Worm (Caenorhabditis elegans) whole organism, young adult: Measurements from ENCODE around the gene str-20.

Source experiments
- B0019.2 ChIP-seq: fragments of 200-800 bp; sonication (Bioruptor generic); conservative IDR thresholded peaks from 2 replicates; pipeline ENCODE4 v1.3.6; 2022; ENCODE audit warnings: missing genetic modification reagents, missing genetic modification characterization, missing compliant biosample characterization
- B0261.1 ChIP-seq: sonication (generic microtip); optimal IDR thresholded peaks from 2 replicates; lab custom pipeline; 2016; ENCODE audit warnings: mild to moderate bottlenecking, missing genetic modification characterization, moderate library complexity, missing compliant biosample characterization
- B0336.3 ChIP-seq: fragments of 200-800 bp; sonication (Bioruptor generic); IDR thresholded peaks from 2 replicates; pipeline ENCODE4 v1.3.6; 2022; ENCODE audit warnings: missing genetic modification characterization, missing compliant biosample characterization
- C06A6.2 ChIP-seq: fragments of 200-800 bp; sonication (Bioruptor generic); conservative IDR thresholded peaks from 2 replicates; pipeline ENCODE4 v1.3.6; 2022; ENCODE audit warnings: missing genetic modification characterization, missing compliant biosample characterization
- D2030.7 ChIP-seq: fragments of 200-800 bp; sonication (Bioruptor generic); IDR thresholded peaks from 2 replicates; pipeline ENCODE4 v1.3.6; 2022; ENCODE audit warnings: missing genetic modification reagents, missing genetic modification characterization, missing compliant biosample characterization
- F39B2.1 ChIP-seq: fragments of 200-800 bp; sonication (Bioruptor generic); IDR thresholded peaks from 2 replicates; pipeline ENCODE4 v1.3.6; 2022; ENCODE audit warnings: missing genetic modification reagents, missing genetic modification characterization, missing compliant biosample characterization
- F49E8.2 ChIP-seq: sonication (generic microtip); optimal IDR thresholded peaks from 3 replicates; lab custom pipeline; 2017; ENCODE audit warnings: missing genetic modification characterization, mild to moderate bottlenecking, missing compliant biosample characterization, antibody characterized with exemption, moderate library complexity; ENCODE audit not compliant: insufficient read depth
- F55B11.4 ChIP-seq: sonication (generic microtip); optimal IDR thresholded peaks from 2 replicates; lab custom pipeline; 2016; ENCODE audit warnings: missing compliant biosample characterization, missing genetic modification characterization, borderline replicate concordance; ENCODE audit not compliant: insufficient read depth
- F57A8.1 ChIP-seq: fragments of 200-800 bp; sonication (Bioruptor generic); optimal IDR thresholded peaks from 2 replicates; lab custom pipeline; 2018; ENCODE audit warnings: mild to moderate bottlenecking, missing genetic modification characterization, moderate library complexity, missing compliant biosample characterization
- F57C9.4 ChIP-seq: sonication (generic microtip); optimal IDR thresholded peaks from 2 replicates; lab custom pipeline; 2017; ENCODE audit warnings: mild to moderate bottlenecking, missing genetic modification characterization, missing compliant biosample characterization
- K11D2.4 ChIP-seq: fragments of 200-800 bp; sonication (Bioruptor generic); IDR thresholded peaks from 2 replicates; pipeline ENCODE4 v1.3.6; 2022; ENCODE audit warnings: missing genetic modification reagents, missing genetic modification characterization, missing compliant biosample characterization
- K12H6.12 ChIP-seq: fragments of 200-800 bp; sonication (Bioruptor generic); optimal IDR thresholded peaks from 2 replicates; lab custom pipeline; 2018; ENCODE audit warnings: mild to moderate bottlenecking, missing genetic modification characterization, missing compliant biosample characterization
- ZK185.1 ChIP-seq: sonication (generic microtip); optimal IDR thresholded peaks from 2 replicates; lab custom pipeline; 2016; ENCODE audit warnings: mild to moderate bottlenecking, missing genetic modification characterization, missing compliant biosample characterization; ENCODE audit not compliant: poor library complexity, severe bottlenecking
- athp-1 ChIP-seq: sonication (generic microtip); optimal IDR thresholded peaks from 2 replicates; lab custom pipeline; 2017; ENCODE audit warnings: mild to moderate bottlenecking, missing genetic modification characterization, missing compliant biosample characterization
- bed-1 ChIP-seq: fragments of 200-800 bp; sonication (Bioruptor generic); IDR thresholded peaks from 2 replicates; pipeline ENCODE4 v1.3.6; 2022; ENCODE audit warnings: missing genetic modification reagents, missing genetic modification characterization, missing compliant biosample characterization
- bed-2 ChIP-seq: fragments of 200-800 bp; sonication (Bioruptor generic); IDR thresholded peaks from 2 replicates; pipeline ENCODE4 v1.3.6; 2022; ENCODE audit warnings: missing genetic modification reagents, missing genetic modification characterization, missing compliant biosample characterization
- ceh-58 ChIP-seq: fragments of 200-800 bp; sonication (Bioruptor generic); IDR thresholded peaks from 2 replicates; pipeline ENCODE4 v1.3.6; 2022; ENCODE audit warnings: missing genetic modification characterization, missing compliant biosample characterization
- ceh-79 ChIP-seq: sonication (generic microtip); optimal IDR thresholded peaks from 2 replicates; lab custom pipeline; 2017; ENCODE audit warnings: mild to moderate bottlenecking, missing genetic modification characterization, missing compliant biosample characterization
- chd-7 ChIP-seq: sonication (generic microtip); optimal IDR thresholded peaks from 2 replicates; lab custom pipeline; 2016; ENCODE audit warnings: mild to moderate bottlenecking, missing genetic modification characterization, moderate library complexity, missing compliant biosample characterization
- die-1 ChIP-seq: sonication (generic microtip); optimal IDR thresholded peaks from 2 replicates; lab custom pipeline; 2016; ENCODE audit warnings: missing genotype, mild to moderate bottlenecking, missing genetic modification characterization, missing compliant biosample characterization
- dox-1 ChIP-seq: fragments of 200-800 bp; sonication (Bioruptor generic); IDR thresholded peaks from 2 replicates; pipeline ENCODE4 v1.3.6; 2022; ENCODE audit warnings: missing genetic modification reagents, missing genetic modification characterization, missing compliant biosample characterization
- dpl-1 ChIP-seq: fragments of 150-350 bp; optimal IDR thresholded peaks from 2 replicates; lab custom pipeline; 2014; ENCODE audit warnings: missing biosample characterization, missing genetic modification reagents, missing genetic modification characterization
- efl-1 ChIP-seq: fragments of 150-350 bp; optimal IDR thresholded peaks from 2 replicates; lab custom pipeline; 2014; ENCODE audit warnings: missing biosample characterization, missing genetic modification reagents, missing genetic modification characterization
- egrh-3 ChIP-seq: fragments of 200-800 bp; sonication (Bioruptor generic); IDR thresholded peaks from 2 replicates; pipeline ENCODE4 v1.3.6; 2022; ENCODE audit warnings: missing genetic modification reagents, missing genetic modification characterization, missing compliant biosample characterization
- ekl-4 ChIP-seq: fragments of 200-800 bp; sonication (Bioruptor generic); IDR thresholded peaks from 2 replicates; pipeline ENCODE4 v1.3.6; 2022; ENCODE audit warnings: missing genetic modification reagents, missing genetic modification characterization, missing compliant biosample characterization
- ets-4 ChIP-seq: fragments of 200-800 bp; sonication (Bioruptor generic); optimal IDR thresholded peaks from 2 replicates; lab custom pipeline; 2018; ENCODE audit warnings: mild to moderate bottlenecking, missing genetic modification characterization, missing compliant biosample characterization
- fkh-3 ChIP-seq: sonication (generic microtip); optimal IDR thresholded peaks from 2 replicates; lab custom pipeline; 2016; ENCODE audit warnings: mild to moderate bottlenecking, missing genetic modification characterization, missing compliant biosample characterization
- gei-17 ChIP-seq: fragments of 200-800 bp; sonication (Bioruptor generic); optimal IDR thresholded peaks from 2 replicates; lab custom pipeline; 2018; ENCODE audit warnings: mild to moderate bottlenecking, missing genetic modification characterization, missing compliant biosample characterization
- him-1 ChIP-seq: sonication (generic microtip); optimal IDR thresholded peaks from 2 replicates; lab custom pipeline; 2016; ENCODE audit warnings: missing genotype, missing genetic modification reagents, missing genetic modification characterization, missing compliant biosample characterization
- hsf-1 ChIP-seq: fragments of 200-800 bp; sonication (Bioruptor generic); IDR thresholded peaks from 2 replicates; pipeline ENCODE4 v1.3.6; 2022; ENCODE audit warnings: missing genetic modification reagents, missing genetic modification characterization, missing compliant biosample characterization
- let-526 ChIP-seq: fragments of 200-800 bp; sonication (Bioruptor generic); IDR thresholded peaks from 2 replicates; pipeline ENCODE4 v1.3.6; 2022; ENCODE audit warnings: missing genetic modification reagents, missing genetic modification characterization, missing compliant biosample characterization
- lin-26 ChIP-seq: fragments of 200-800 bp; sonication (Bioruptor generic); IDR thresholded peaks from 2 replicates; pipeline ENCODE4 v1.3.6; 2022; ENCODE audit warnings: missing genetic modification reagents, missing genetic modification characterization, missing compliant biosample characterization
- lin-35 ChIP-seq, 3 experiments: fragments of 150-350 bp in 2 of 3; sonication (generic microtip) in 1 of 3; optimal IDR thresholded peaks; 2 replicates each; lab custom pipeline; 2014 to 2018; ENCODE audit warnings: missing biosample characterization in 3 of 3, missing genetic modification characterization in 3 of 3, missing genetic modification reagents in 3 of 3
- lin-54 ChIP-seq: fragments of 200-800 bp; sonication (Bioruptor generic); optimal IDR thresholded peaks from 2 replicates; lab custom pipeline; 2018; ENCODE audit warnings: mild to moderate bottlenecking, missing genetic modification characterization, missing compliant biosample characterization
- lir-1 ChIP-seq: fragments of 200-800 bp; sonication (Bioruptor generic); conservative IDR thresholded peaks from 2 replicates; pipeline ENCODE4 v1.3.6; 2022; ENCODE audit warnings: missing genetic modification reagents, missing genetic modification characterization, missing compliant biosample characterization
- lsl-1 ChIP-seq: fragments of 200-800 bp; sonication (Bioruptor generic); optimal IDR thresholded peaks from 2 replicates; lab custom pipeline; 2018; ENCODE audit warnings: mild to moderate bottlenecking, missing genetic modification characterization, moderate library complexity, missing compliant biosample characterization
- madf-8 ChIP-seq: fragments of 200-800 bp; sonication (Bioruptor generic); conservative IDR thresholded peaks from 2 replicates; pipeline ENCODE4 v1.3.6; 2022; ENCODE audit warnings: missing genetic modification reagents, missing genetic modification characterization, missing compliant biosample characterization
- mcd-1 ChIP-seq: fragments of 200-800 bp; sonication (Bioruptor generic); IDR thresholded peaks from 2 replicates; pipeline ENCODE4 v1.3.6; 2022; ENCODE audit warnings: missing genetic modification reagents, missing genetic modification characterization, missing compliant biosample characterization
- mes-4 ChIP-seq: sonication (generic microtip); optimal IDR thresholded peaks from 2 replicates; lab custom pipeline; 2016; ENCODE audit warnings: missing genotype, missing genetic modification characterization, missing compliant biosample characterization
- nfya-2 ChIP-seq: fragments of 200-800 bp; sonication (Bioruptor generic); IDR thresholded peaks from 2 replicates; pipeline ENCODE4 v1.3.6; 2022; ENCODE audit warnings: missing genetic modification reagents, missing genetic modification characterization, missing compliant biosample characterization
- nfyb-1 ChIP-seq: fragments of 200-800 bp; sonication (Bioruptor generic); IDR thresholded peaks from 2 replicates; pipeline ENCODE4 v1.3.6; 2022; ENCODE audit warnings: missing genetic modification reagents, missing genetic modification characterization, missing compliant biosample characterization
- pbrm-1 ChIP-seq: fragments of 200-800 bp; sonication (Bioruptor generic); IDR thresholded peaks from 2 replicates; pipeline ENCODE4 v1.3.6; 2022; ENCODE audit warnings: missing genetic modification reagents, missing genetic modification characterization, missing compliant biosample characterization
- pha-4 ChIP-seq: fragments of 150-350 bp; sonication (generic microtip); optimal IDR thresholded peaks from 2 replicates; lab custom pipeline; 2014; ENCODE audit warnings: missing biosample characterization, missing genetic modification reagents, missing genetic modification characterization
- repo-1 ChIP-seq: sonication (generic microtip); optimal IDR thresholded peaks from 2 replicates; lab custom pipeline; 2017; ENCODE audit warnings: mild to moderate bottlenecking, missing genetic modification characterization, missing compliant biosample characterization
- tbp1 ChIP-seq: fragments of 200-800 bp; sonication (Bioruptor generic); optimal IDR thresholded peaks from 2 replicates; lab custom pipeline; 2018; ENCODE audit warnings: mild to moderate bottlenecking, missing genetic modification characterization, missing compliant biosample characterization
- unc-130 ChIP-seq: sonication (generic microtip); optimal IDR thresholded peaks from 2 replicates; lab custom pipeline; 2016; ENCODE audit warnings: missing genetic modification reagents, missing genetic modification characterization, missing compliant biosample characterization
- zfh-2 ChIP-seq: fragments of 200-800 bp; sonication (Bioruptor generic); conservative IDR thresholded peaks from 2 replicates; pipeline ENCODE4 v1.3.6; 2022; ENCODE audit warnings: missing genetic modification reagents, missing genetic modification characterization, missing compliant biosample characterization
- ztf-18 ChIP-seq: sonication (generic microtip); optimal IDR thresholded peaks from 2 replicates; lab custom pipeline; 2016; ENCODE audit warnings: missing genotype, mild to moderate bottlenecking, missing genetic modification characterization, missing compliant biosample characterization
- ztf-3 ChIP-seq: fragments of 200-800 bp; sonication (Bioruptor generic); optimal IDR thresholded peaks from 2 replicates; lab custom pipeline; 2018; ENCODE audit warnings: mild to moderate bottlenecking, missing genetic modification characterization, missing compliant biosample characterization

The str-20 gene

ce11 chrV:774875-775359, 18.6 kb downstream of the str-20 start, which contains the start of gene srbc-58 (continued):
- no peak for TF ChIP-seq B0261.1 (tag; lab: Kevin White, UChicago)
- TF ChIP-seq F57C9.4, result no peak
- no peak for TF ChIP-seq lin-26
- TF ChIP-seq dpl-1 (GFP tag; lab: Kevin White, UChicago), result peak; percentile 52
- no peak for TF ChIP-seq chd-7
- TF ChIP-seq ekl-4 (GFP tag; lab: Robert Waterston, UW), result peak; percentile 78
- no peak for TF ChIP-seq ztf-3 (GFP tag; lab: Kevin White, UChicago)
- TF ChIP-seq lsl-1, result peak; percentile 27
- TF ChIP-seq B0336.3 (GFP tag; lab: Robert Waterston, UW), result peak; percentile 83
- TF ChIP-seq ztf-18, result no peak
- 0 out of 2 replicates have a peak, but pooled peaks have one; percentile 10 for TF ChIP-seq dox-1 (GFP tag; lab: Robert Waterston, UW)
- peak; percentile 77 for TF ChIP-seq lin-54 (GFP tag; lab: Kevin White, UChicago)
- TF ChIP-seq D2030.7 (GFP tag; lab: Robert Waterston, UW), result peak; percentile 45; the same call in 1 of the 2 replicates
- no peak for TF ChIP-seq fkh-3 (tag; lab: Kevin White, UChicago)
- TF ChIP-seq athp-1 (tag; lab: Kevin White, UChicago), result no peak
- peak; percentile 43 for TF ChIP-seq F49E8.2 (tag; lab: Kevin White, UChicago)
- no peak for TF ChIP-seq die-1 (tag; lab: Kevin White, UChicago)
- TF ChIP-seq pbrm-1 (GFP tag; lab: Robert Waterston, UW), result peak; percentile 39; the same call in 1 of the 2 replicates
- no peak for TF ChIP-seq zfh-2 (GFP tag; lab: Robert Waterston, UW)
- no peak for TF ChIP-seq madf-8 (GFP tag; lab: Robert Waterston, UW)
- no peak for TF ChIP-seq egrh-3
- TF ChIP-seq gei-17 (GFP tag; lab: Kevin White, UChicago), result no peak
- TF ChIP-seq nfyb-1 (GFP tag; lab: Robert Waterston, UW), result no peak
- peak; percentile 85 for TF ChIP-seq efl-1 (GFP tag; lab: Kevin White, UChicago)
- no peak for TF ChIP-seq lir-1 (GFP tag; lab: Robert Waterston, UW)
- no peak for TF ChIP-seq F57A8.1
- 0 out of 2 replicates have a peak, but pooled peaks have one; percentile 52 for TF ChIP-seq ceh-58 (GFP tag; lab: Robert Waterston, UW)
- no peak for TF ChIP-seq ZK185.1
- TF ChIP-seq pha-4 (tag; lab: Kevin White, UChicago), result no peak
- TF ChIP-seq hsf-1 (GFP tag; lab: Robert Waterston, UW), result peak; percentile 75; the same call in 1 of the 2 replicates
- TF ChIP-seq nfya-2, result no peak
- TF ChIP-seq ceh-79 (tag; lab: Kevin White, UChicago), result peak; percentile 8
- TF ChIP-seq repo-1 (tag; lab: Kevin White, UChicago), result peak; percentile 24
- TF ChIP-seq C06A6.2 (GFP tag; lab: Robert Waterston, UW), result no peak
- no peak for TF ChIP-seq bed-1 (GFP tag; lab: Robert Waterston, UW)
- no peak for TF ChIP-seq ets-4 (GFP tag; lab: Kevin White, UChicago)
- TF ChIP-seq K12H6.12 (tag; lab: Kevin White, UChicago), result no peak
- no peak for TF ChIP-seq F55B11.4 (tag; lab: Kevin White, UChicago)
- peak; percentile 11 for TF ChIP-seq tbp1 (GFP tag; lab: Kevin White, UChicago)
- TF ChIP-seq bed-2 (GFP tag; lab: Robert Waterston, UW), result no peak
- TF ChIP-seq B0019.2 (GFP tag; lab: Robert Waterston, UW), result no peak
- no peak for TF ChIP-seq F39B2.1 (GFP tag; lab: Robert Waterston, UW)
- TF ChIP-seq K11D2.4 (GFP tag; lab: Robert Waterston, UW), result no peak
- TF ChIP-seq him-1 (tag; lab: Kevin White, UChicago), result peak; percentile 49
- TF ChIP-seq let-526 (GFP tag; lab: Robert Waterston, UW), result no peak
- TF ChIP-seq unc-130, result no peak
- peak; percentile 83 for TF ChIP-seq mcd-1 (GFP tag; lab: Robert Waterston, UW)
- TF ChIP-seq lin-35 (GFP tag; optimal IDR thresholded peaks at IDR 0.05; lab: Kevin White, UChicago), result peak in 2 of 3 experiments; percentile 8 to 35
- TF ChIP-seq mes-4 (tag; lab: Kevin White, UChicago), result no peak
